Fruit fly (Drosophila melanogaster): ENCODE measurements around the gene Als2.

dm6 chr3L:21720869-21721268 is 41.3 kb upstream of the Als2 start:
- TF ChIP-seq cyc (GFP tag; optimal IDR thresholded peaks at IDR 0.05) (no peak), Sox102F (GFP tag; optimal IDR thresholded peaks at IDR 0.05) (peak; percentile 16), CG11294 (GFP tag; IDR thresholded peaks at IDR 0.05) (no peak), Gug (GFP tag; IDR thresholded peaks at IDR 0.05) (no peak), Hr38 (GFP tag; optimal IDR thresholded peaks at IDR 0.05) (no peak), CG6792 (GFP tag; optimal IDR thresholded peaks at IDR 0.05) (no peak), Ets96B (tag; optimal IDR thresholded peaks at IDR 0.05) (peak; percentile 77), Hr4 (GFP tag; optimal IDR thresholded peaks at IDR 0.05) (no peak), OdsH (GFP tag; optimal IDR thresholded peaks at IDR 0.05) (peak; percentile 28)
